Fruit fly (Drosophila melanogaster) Kc167 (cell line): Measurements from ENCODE around the gene slif.

Source experiments
- Myc ChIP-seq: fragments of >200 bp; optimal IDR thresholded peaks from 2 replicates; lab custom pipeline; 2017; ENCODE audit warnings: missing external identifiers
- h ChIP-seq: fragments of >200 bp; optimal IDR thresholded peaks from 3 replicates; lab custom pipeline; 2018; ENCODE audit warnings: missing external identifiers
- psq ChIP-seq: fragments of >200 bp; optimal IDR thresholded peaks from 2 replicates; lab custom pipeline; 2017; ENCODE audit warnings: missing external identifiers
- ttk ChIP-seq: sonication (Bioruptor generic); optimal IDR thresholded peaks from 2 replicates; lab custom pipeline; 2017; ENCODE audit warnings: missing external identifiers

- TF ChIP-seq h (lab: Kevin White, UChicago) (no peak), Myc (no peak), psq (lab: Kevin White, UChicago) (no peak), ttk (lab: Kevin White, UChicago) (no peak)
These were observed 12.8 kb upstream of the slif start, which contains the start of gene EMC4 for dm6 chr3L:22868070-22868469.
